Worm (Caenorhabditis elegans): ENCODE measurements around the gene zhit-3.
A peak's percentile ranks its signal among the peaks of the same experiment; 100 is the strongest.

The zhit-3 gene

ce11 chrV:10174632-10175075 lies 37.3 kb downstream of the zhit-3 start:
- TF ChIP-seq pha-4 (tag; optimal IDR thresholded peaks at IDR 0.05), result no peak
- TF ChIP-seq lin-15B (tag; optimal IDR thresholded peaks at IDR 0.05), result peak; percentile 47
- TF ChIP-seq unc-62 (GFP tag; optimal IDR thresholded peaks at IDR 0.05), result peak; percentile 66
- TF ChIP-seq snpc-4 (tag; optimal IDR thresholded peaks at IDR 0.05), result peak; percentile 35
- TF ChIP-seq zag-1 (tag; optimal IDR thresholded peaks at IDR 0.05), result peak; percentile 69
- TF ChIP-seq lsy-12 (tag; optimal IDR thresholded peaks at IDR 0.05), result peak; percentile 57
- peak; percentile 79 for TF ChIP-seq nhr-11 (tag; optimal IDR thresholded peaks at IDR 0.05)
- TF ChIP-seq lin-39 (tag; optimal IDR thresholded peaks at IDR 0.05), result peak; percentile 85
- no peak for TF ChIP-seq ama-1 (optimal IDR thresholded peaks at IDR 0.05)
- peak; percentile 36 for TF ChIP-seq egl-5 (tag; optimal IDR thresholded peaks at IDR 0.05)
- peak; percentile 91 for TF ChIP-seq hmg-11 (tag; optimal IDR thresholded peaks at IDR 0.05)
- peak; percentile 98 for TF ChIP-seq nfya-1 (tag; optimal IDR thresholded peaks at IDR 0.05; ENCODE audit: insufficient read depth)
- peak; percentile 95 for TF ChIP-seq fkh-10 (GFP tag; optimal IDR thresholded peaks at IDR 0.05)
- TF ChIP-seq elt-1 (tag; optimal IDR thresholded peaks at IDR 0.05), result peak; percentile 55
- TF ChIP-seq sea-2 (GFP tag; optimal IDR thresholded peaks at IDR 0.05), result peak; percentile 60
- TF ChIP-seq elt-3 (tag; optimal IDR thresholded peaks at IDR 0.05), result no peak
- no peak for TF ChIP-seq ceh-82 (tag; optimal IDR thresholded peaks at IDR 0.05)
- peak; percentile 72 for TF ChIP-seq tbx-2 (tag; optimal IDR thresholded peaks at IDR 0.05)
- TF ChIP-seq eor-1 (tag; optimal IDR thresholded peaks at IDR 0.05), result no peak
- TF ChIP-seq ceh-28 (tag; optimal IDR thresholded peaks at IDR 0.05), result peak; percentile 88
- peak; percentile 10 for TF ChIP-seq mdl-1 (tag; optimal IDR thresholded peaks at IDR 0.05)
- TF ChIP-seq nhr-237 (tag; optimal IDR thresholded peaks at IDR 0.05), result no peak
- TF ChIP-seq nhr-67 (tag; optimal IDR thresholded peaks at IDR 0.05), result no peak
- no peak for TF ChIP-seq daf-12 (tag; optimal IDR thresholded peaks at IDR 0.05)

ce11 chrV:10173653-10174052 lies 38.3 kb downstream of the zhit-3 start, which contains the start of gene egl-3:
egl-3 (minus strand) TSS chrV:10173753.
- no peak for TF ChIP-seq pqm-1 (tag; optimal IDR thresholded peaks at IDR 0.05)
- no peak for TF ChIP-seq aly-2 (tag; optimal IDR thresholded peaks at IDR 0.05)
- TF ChIP-seq elt-2 (tag; optimal IDR thresholded peaks at IDR 0.05), result no peak
- no peak for TF ChIP-seq mdl-1 (tag; optimal IDR thresholded peaks at IDR 0.05)
- TF ChIP-seq nhr-28 (tag; optimal IDR thresholded peaks at IDR 0.05), result no peak
- no peak for TF ChIP-seq nhr-67 (tag; optimal IDR thresholded peaks at IDR 0.05)
- TF ChIP-seq ztf-11 (tag; optimal IDR thresholded peaks at IDR 0.05), result no peak
- no peak for TF ChIP-seq ceh-16 (tag; optimal IDR thresholded peaks at IDR 0.05)
- TF ChIP-seq nhr-77 (tag; optimal IDR thresholded peaks at IDR 0.05), result no peak
- no peak for TF ChIP-seq fkh-2 (tag; optimal IDR thresholded peaks at IDR 0.05)
- no peak for TF ChIP-seq unc-39 (tag; optimal IDR thresholded peaks at IDR 0.05)
- TF ChIP-seq unc-62 (GFP tag; optimal IDR thresholded peaks at IDR 0.05), result no peak
- no peak for TF ChIP-seq fos-1 (tag; optimal IDR thresholded peaks at IDR 0.05)
- TF ChIP-seq nhr-76 (tag; optimal IDR thresholded peaks at IDR 0.05), result no peak

ce11 chrV:10168870-10169269 lies 43.1 kb downstream of the zhit-3 start:
- TF ChIP-seq hmg-11 (tag; optimal IDR thresholded peaks at IDR 0.05), result no peak

ce11 chrV:10166368-10166767 lies 45.6 kb downstream of the zhit-3 start, which contains the start of gene C51E3.6:
C51E3.6 (minus strand) TSS chrV:10166468.
- TF ChIP-seq mml-1 (tag; optimal IDR thresholded peaks at IDR 0.05), result no peak

- no peak for TF ChIP-seq ztf-4 (tag; optimal IDR thresholded peaks at IDR 0.05)
- peak; percentile 39 for TF ChIP-seq jun-1 (tag; optimal IDR thresholded peaks at IDR 0.05)
- TF ChIP-seq pha-4 (tag; optimal IDR thresholded peaks at IDR 0.05), result peak; percentile 15
- TF ChIP-seq skn-1 (tag; optimal IDR thresholded peaks at IDR 0.05), result peak; percentile 70
- peak; percentile 96 for TF ChIP-seq pqm-1 (tag; optimal IDR thresholded peaks at IDR 0.05)
- peak; percentile 94 for TF ChIP-seq elt-2 (tag; optimal IDR thresholded peaks at IDR 0.05)
- no peak for TF ChIP-seq zag-1 (tag; optimal IDR thresholded peaks at IDR 0.05)
- no peak for TF ChIP-seq fos-1 (tag; optimal IDR thresholded peaks at IDR 0.05)
- peak; percentile 24 for TF ChIP-seq mdl-1 (tag; optimal IDR thresholded peaks at IDR 0.05)
Measured at ce11 chrV:10160954-10161353, 51.0 kb downstream of the zhit-3 start, which contains the start of gene C51E3.10. C51E3.10 (minus strand) TSS chrV:10161134.
